Fruit fly (Drosophila melanogaster) Kc167 (cell line): Measurements from ENCODE around the gene Dhc1.

Source experiments
- Myc ChIP-seq: fragments of >200 bp; optimal IDR thresholded peaks from 2 replicates; lab custom pipeline; 2017; ENCODE audit warnings: missing external identifiers
- Sin3A ChIP-seq: fragments of >200 bp; optimal IDR thresholded peaks from 2 replicates; lab custom pipeline; 2018; ENCODE audit warnings: missing external identifiers
- h ChIP-seq: fragments of >200 bp; optimal IDR thresholded peaks from 3 replicates; lab custom pipeline; 2018; ENCODE audit warnings: missing external identifiers
- insv ChIP-seq: fragments of >200 bp; optimal IDR thresholded peaks from 3 replicates; lab custom pipeline; 2018; ENCODE audit warnings: missing external identifiers
- psq ChIP-seq: fragments of >200 bp; optimal IDR thresholded peaks from 2 replicates; lab custom pipeline; 2017; ENCODE audit warnings: missing external identifiers
- ttk ChIP-seq: sonication (Bioruptor generic); optimal IDR thresholded peaks from 2 replicates; lab custom pipeline; 2017; ENCODE audit warnings: missing external identifiers

- TF ChIP-seq psq (lab: Kevin White, UChicago) (no peak), insv (lab: Kevin White, UChicago) (no peak), h (lab: Kevin White, UChicago) (no peak), ttk (lab: Kevin White, UChicago) (no peak), Myc (lab: Kevin White, UChicago) (no peak), Sin3A (lab: Kevin White, UChicago) (no peak)
Observed at dm6 chr3R:9704183-9705007, 30.0 kb upstream of the Dhc1 start.
